Worm (Caenorhabditis elegans): Measurements from ENCODE around the gene tmed-1.

DNA sequence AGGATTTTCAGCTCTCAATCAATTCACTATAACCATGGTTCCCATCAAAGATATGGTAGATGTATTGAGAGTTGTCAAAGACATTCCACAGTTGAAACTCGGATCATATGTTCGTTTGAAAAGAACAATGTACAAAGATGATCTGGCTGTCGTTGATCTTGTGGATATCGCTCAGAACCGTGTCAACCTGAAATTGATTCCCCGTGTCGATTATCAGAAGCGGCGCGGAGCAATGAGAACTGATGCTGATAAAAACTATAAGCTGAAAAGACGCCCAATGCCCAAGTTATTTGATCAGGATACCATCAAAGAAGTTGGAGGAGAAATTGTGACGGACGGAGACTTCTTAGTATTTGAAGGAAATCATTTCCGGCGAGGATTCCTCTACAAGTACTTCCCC lies 25.5 kb downstream of the tmed-1 start:
- TF ChIP-seq ama-1 (optimal IDR thresholded peaks at IDR 0.05) (no peak), ets-7 (tag; optimal IDR thresholded peaks at IDR 0.05) (no peak), tbx-37 (GFP tag; conservative IDR thresholded peaks at IDR 0.05) (no peak), aly-1 (tag; optimal IDR thresholded peaks at IDR 0.05) (no peak), tbx-11 (GFP tag; IDR thresholded peaks at IDR 0.05) (no peak), B0310.2 (tag; optimal IDR thresholded peaks at IDR 0.05) (no peak), scrt-1 (GFP tag; IDR thresholded peaks at IDR 0.05) (no peak), hnd-1 (tag; optimal IDR thresholded peaks at IDR 0.05) (no peak), ceh-36 (tag; optimal IDR thresholded peaks at IDR 0.05) (no peak), pes-1 (GFP tag; IDR thresholded peaks at IDR 0.05) (no peak), sea-1 (GFP tag; conservative IDR thresholded peaks at IDR 0.05) (no peak), F13C5.2 (tag; optimal IDR thresholded peaks at IDR 0.05) (no peak)
